Worm (Caenorhabditis elegans) whole organism, L1 larva: ENCODE measurements around the gene sli-1.

Source experiments
- aha-1 ChIP-seq: fragments of 150-350 bp; optimal IDR thresholded peaks from 2 replicates; lab custom pipeline; 2014; ENCODE audit warnings: missing biosample characterization, missing genetic modification characterization
- aly-2 ChIP-seq: fragments of 150-350 bp; optimal IDR thresholded peaks from 2 replicates; lab custom pipeline; 2014; ENCODE audit warnings: missing biosample characterization, missing genetic modification characterization
- ceh-90 ChIP-seq: sonication (generic microtip); optimal IDR thresholded peaks from 2 replicates; lab custom pipeline; 2016; ENCODE audit warnings: missing genetic modification characterization, missing compliant biosample characterization
- ces-1 ChIP-seq: fragments of 150-350 bp; optimal IDR thresholded peaks from 2 replicates; lab custom pipeline; 2014; ENCODE audit warnings: missing biosample characterization, missing genetic modification reagents, missing genetic modification characterization
- snpc-4 ChIP-seq: fragments of 150-350 bp; optimal IDR thresholded peaks from 2 replicates; lab custom pipeline; 2014; ENCODE audit warnings: missing biosample characterization, missing genetic modification characterization

DNA sequence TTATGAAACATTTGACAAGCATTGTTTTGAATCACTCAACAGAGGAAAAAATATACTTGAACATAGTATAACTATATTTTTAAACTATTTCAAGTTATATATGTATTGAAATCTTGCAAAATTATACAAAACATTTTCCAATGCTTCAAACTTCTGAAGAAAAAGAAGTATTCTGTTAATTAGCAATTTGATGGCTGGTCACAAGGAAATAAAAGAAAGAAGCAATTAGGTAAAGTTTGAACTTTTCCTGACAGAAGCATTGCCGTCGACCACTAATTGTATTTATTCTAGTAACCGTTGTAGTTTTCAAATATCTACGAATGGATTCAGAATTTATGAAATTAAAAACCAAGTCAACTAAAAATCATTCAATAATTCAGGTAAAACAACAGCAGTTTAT lies 37.2 kb downstream of the sli-1 start:
- no peak for TF ChIP-seq aha-1
- TF ChIP-seq snpc-4 (tag; lab: Kevin White, UChicago), result no peak
- TF ChIP-seq ces-1, result no peak
- TF ChIP-seq aly-2 (tag; lab: Kevin White, UChicago), result no peak
- no peak for TF ChIP-seq ceh-90
